Worm (Caenorhabditis elegans): Measurements from ENCODE around the gene F47B10.9.

The F47B10.9 gene

ce11 chrX:10883203-10883602 is 30.7 kb downstream of the F47B10.9 start, which contains the start of gene T21E8.7:
Gene T21E8.7, plus strand, starts transcription at chrX:10883503.
- TF ChIP-seq T26A5.8 (tag; optimal IDR thresholded peaks at IDR 0.05) (no peak), ztf-18 (tag; optimal IDR thresholded peaks at IDR 0.05) (no peak), attf-6 (GFP tag; IDR thresholded peaks at IDR 0.05) (no peak), lin-40 (tag; optimal IDR thresholded peaks at IDR 0.05) (no peak)

ce11 chrX:10881984-10882383 is 31.9 kb downstream of the F47B10.9 start, which contains the start of gene T21E8.6:
Gene T21E8.6, plus strand, starts transcription at chrX:10882284.
- TF ChIP-seq snpc-3.4 (tag; optimal IDR thresholded peaks at IDR 0.05) (no peak), ceh-79 (tag; optimal IDR thresholded peaks at IDR 0.05) (no peak), atf-7 (tag; optimal IDR thresholded peaks at IDR 0.05) (no peak), Y53F4B.3 (GFP tag; IDR thresholded peaks at IDR 0.05) (no peak), egl-18 (GFP tag; IDR thresholded peaks at IDR 0.05) (no peak), K12H6.12 (tag; optimal IDR thresholded peaks at IDR 0.05) (no peak), nfyb-1 (GFP tag; IDR thresholded peaks at IDR 0.05) (no peak), mcd-1 (GFP tag; IDR thresholded peaks at IDR 0.05) (no peak), F57A8.1 (GFP tag; optimal IDR thresholded peaks at IDR 0.05) (no peak), ceh-58 (GFP tag; IDR thresholded peaks at IDR 0.05) (no peak)

DNA sequence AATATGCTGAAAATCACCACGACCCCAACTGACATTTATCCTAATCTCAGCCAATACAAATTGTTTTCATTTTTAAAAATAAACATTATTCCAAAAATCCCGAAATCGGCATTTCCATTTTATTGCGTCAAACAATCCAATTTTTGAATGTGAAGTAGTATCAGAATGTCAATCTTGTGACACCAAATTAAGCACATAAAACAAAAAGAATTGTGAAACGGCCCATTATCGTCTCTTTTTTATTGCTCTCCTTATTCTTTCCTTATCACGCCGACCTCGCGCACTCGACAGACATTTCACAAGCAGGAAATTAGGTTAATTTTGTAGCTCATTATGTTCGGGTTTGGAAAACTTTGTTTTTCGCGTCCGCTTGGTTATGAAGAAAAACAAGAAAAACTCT is 33.4 kb downstream of the F47B10.9 start, which contains the start of gene T21E8.4:
T21E8.4 (plus strand) TSS at position 301 of the 400 bp plus-strand sequence.
- no peak for TF ChIP-seq hlh-26 (GFP tag; conservative IDR thresholded peaks at IDR 0.05)

DNA sequence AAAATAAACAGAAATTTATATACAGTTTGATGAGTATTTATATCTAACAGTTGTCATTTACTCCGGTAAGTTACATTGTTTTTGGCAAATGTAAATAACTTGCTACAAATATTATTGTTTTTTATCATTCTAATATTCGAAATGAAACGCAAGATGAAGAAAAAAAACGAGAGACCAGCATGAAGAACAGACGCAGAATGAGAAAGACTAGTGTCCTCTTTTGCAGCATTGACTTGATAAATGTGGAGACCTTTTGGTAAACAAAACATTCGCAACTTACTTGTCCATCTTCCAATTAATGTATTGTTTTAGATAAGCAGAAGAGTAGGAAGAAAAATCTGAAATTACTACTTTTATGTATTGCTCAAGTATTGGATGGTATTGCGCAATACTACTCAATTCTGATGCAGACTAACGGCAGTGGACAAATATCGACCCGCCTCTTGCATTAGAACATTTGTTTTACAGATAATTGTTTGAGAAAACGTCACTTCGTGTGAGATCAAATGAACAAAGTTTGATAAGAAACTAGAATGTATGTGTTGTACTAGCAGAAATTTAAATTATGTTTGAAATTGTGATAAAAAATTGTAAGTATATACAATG is 36.6 kb downstream of the F47B10.9 start, which contains the start of gene pgp-6:
pgp-6 (minus strand) TSS at position 288 of the 606 bp plus-strand sequence.
- TF ChIP-seq cebp-1 (GFP tag; IDR thresholded peaks at IDR 0.05) (peak; percentile 39; the same call in 1 of the 2 replicates), cebp-1 (tag; optimal IDR thresholded peaks at IDR 0.05) (no peak), attf-3 (GFP tag; conservative IDR thresholded peaks at IDR 0.05) (no peak), unc-130 (GFP tag; optimal IDR thresholded peaks at IDR 0.05) (no peak), madf-3 (GFP tag; IDR thresholded peaks at IDR 0.05) (no peak), rcor-1 (GFP tag; IDR thresholded peaks at IDR 0.05) (no peak), lag-1 (GFP tag; IDR thresholded peaks at IDR 0.05) (no peak), lin-40 (tag; optimal IDR thresholded peaks at IDR 0.05) (no peak), T26A5.8 (tag; optimal IDR thresholded peaks at IDR 0.05) (no peak)

DNA sequence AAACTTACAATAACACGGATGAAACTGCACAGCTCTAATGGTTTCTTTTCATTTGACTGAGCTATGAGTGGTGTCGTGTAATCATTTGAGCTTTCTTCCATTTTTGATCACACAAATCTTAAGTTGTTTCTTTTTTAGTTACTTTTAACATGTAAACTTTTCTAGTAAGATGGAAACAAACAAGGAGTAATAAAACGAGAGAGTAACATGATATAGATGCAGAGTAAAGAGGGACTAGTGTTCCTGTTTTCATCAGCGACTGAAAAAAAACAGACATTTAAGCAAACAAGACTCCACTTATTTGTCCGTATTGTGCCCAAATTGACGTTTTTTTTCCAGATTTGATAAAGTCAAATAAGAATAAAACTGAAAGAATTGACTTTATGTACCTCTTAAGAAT is 43.7 kb downstream of the F47B10.9 start, which contains the start of gene pgp-7:
pgp-7 (minus strand) TSS at position 101 of the 400 bp plus-strand sequence.
- TF ChIP-seq Y53G8AR.9 (GFP tag; conservative IDR thresholded peaks at IDR 0.05) (no peak), ceh-27 (GFP tag; optimal IDR thresholded peaks at IDR 0.05) (no peak), him-1 (tag; optimal IDR thresholded peaks at IDR 0.05) (no peak), ZK185.1 (tag; optimal IDR thresholded peaks at IDR 0.05; ENCODE audit: poor library complexity, severe bottlenecking) (no peak), snpc-1.3 (tag; optimal IDR thresholded peaks at IDR 0.05; ENCODE audit: insufficient read depth) (no peak), lag-1 (GFP tag; IDR thresholded peaks at IDR 0.05) (no peak), athp-1 (tag; optimal IDR thresholded peaks at IDR 0.05) (no peak), fkh-3 (tag; optimal IDR thresholded peaks at IDR 0.05) (no peak), nfya-2 (GFP tag; IDR thresholded peaks at IDR 0.05) (no peak), Y95B8A.8 (GFP tag; IDR thresholded peaks at IDR 0.05) (no peak), hlh-12 (tag; optimal IDR thresholded peaks at IDR 0.05) (no peak), snpc-4 (GFP tag; optimal IDR thresholded peaks at IDR 0.05) (no peak), snpc-4 (tag; optimal IDR thresholded peaks at IDR 0.05) (no peak), sdz-38 (tag; optimal IDR thresholded peaks at IDR 0.05) (no peak), ccch-3 (GFP tag; optimal IDR thresholded peaks at IDR 0.05) (no peak), ets-4 (GFP tag; optimal IDR thresholded peaks at IDR 0.05) (no peak), F52B5.7 (tag; optimal IDR thresholded peaks at IDR 0.05) (no peak)
